Worm (Caenorhabditis elegans): Measurements from ENCODE around the gene Y39B6A.43.
A peak's percentile ranks its signal among the peaks of the same experiment; 100 is the strongest.

Gene Y39B6A.43

DNA sequence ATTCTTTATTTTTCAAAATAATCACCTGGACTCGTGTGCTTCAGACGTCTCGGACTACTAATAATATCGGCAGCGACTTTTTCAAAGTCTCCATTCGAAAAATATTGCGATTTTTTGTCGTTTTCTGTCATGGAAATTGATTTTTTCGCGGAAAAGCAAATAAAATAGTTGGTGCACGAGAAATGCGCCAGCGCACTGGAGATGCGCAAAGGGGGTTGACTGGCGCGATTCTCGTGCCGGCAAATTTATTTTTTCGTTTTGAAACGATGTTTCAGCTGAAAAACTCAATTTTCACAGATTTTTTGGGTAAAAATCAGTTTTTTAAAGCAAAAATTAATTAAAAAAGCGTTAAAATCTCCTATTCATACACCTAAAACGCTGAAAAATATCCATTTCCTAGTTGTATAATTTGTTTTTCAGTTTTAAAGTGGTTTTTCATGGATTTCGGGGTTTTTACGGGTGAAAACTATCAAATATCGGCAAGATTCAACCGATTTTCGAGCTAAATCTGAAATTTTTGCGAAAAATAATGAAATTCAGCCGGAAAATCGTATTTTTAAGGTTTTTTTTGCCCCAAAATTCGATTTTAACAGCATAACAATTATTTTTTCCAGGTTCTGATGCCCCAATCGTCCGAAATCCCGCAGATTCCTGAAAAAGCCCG, 22.7 kb upstream of the Y39B6A.43 start, which contains the start of the genes reps-1 and Y39B6A.37:
Gene reps-1, minus strand, starts transcription at position 263 of the 664 bp plus-strand sequence.
Gene Y39B6A.37, plus strand, starts transcription at position 614 of the 664 bp plus-strand sequence.
- TF ChIP-seq nfya-1 (tag; optimal IDR thresholded peaks at IDR 0.05), result peak; percentile 30
- peak; percentile 14 for TF ChIP-seq tbx-2 (tag; optimal IDR thresholded peaks at IDR 0.05)
- no peak for TF ChIP-seq unc-55 (GFP tag; optimal IDR thresholded peaks at IDR 0.05)
- no peak for TF ChIP-seq ref-2 (tag; optimal IDR thresholded peaks at IDR 0.05)
- TF ChIP-seq elt-2 (tag; optimal IDR thresholded peaks at IDR 0.05), result peak; percentile 42
- TF ChIP-seq ceh-31 (tag; optimal IDR thresholded peaks at IDR 0.05), result peak; percentile 27
- peak; percentile 15 for TF ChIP-seq unc-42 (tag; optimal IDR thresholded peaks at IDR 0.05)
- TF ChIP-seq ceh-30 (tag; optimal IDR thresholded peaks at IDR 0.05), result peak; percentile 81
- TF ChIP-seq ceh-2 (tag; optimal IDR thresholded peaks at IDR 0.05), result no peak

- no peak for TF ChIP-seq pag-3 (tag; optimal IDR thresholded peaks at IDR 0.05; ENCODE audit: borderline replicate concordance)
- TF ChIP-seq madf-2 (tag; optimal IDR thresholded peaks at IDR 0.05), result no peak
- no peak for TF ChIP-seq K02D7.2 (tag; optimal IDR thresholded peaks at IDR 0.05)
- TF ChIP-seq ceh-19 (GFP tag; optimal IDR thresholded peaks at IDR 0.05), result no peak
- TF ChIP-seq ceh-48 (tag; optimal IDR thresholded peaks at IDR 0.05), result peak; percentile 28
- TF ChIP-seq npax-4 (tag; optimal IDR thresholded peaks at IDR 0.05), result no peak
These were observed 18.5 kb upstream of the Y39B6A.43 start for ce11 chrV:18986103-18986502.

DNA sequence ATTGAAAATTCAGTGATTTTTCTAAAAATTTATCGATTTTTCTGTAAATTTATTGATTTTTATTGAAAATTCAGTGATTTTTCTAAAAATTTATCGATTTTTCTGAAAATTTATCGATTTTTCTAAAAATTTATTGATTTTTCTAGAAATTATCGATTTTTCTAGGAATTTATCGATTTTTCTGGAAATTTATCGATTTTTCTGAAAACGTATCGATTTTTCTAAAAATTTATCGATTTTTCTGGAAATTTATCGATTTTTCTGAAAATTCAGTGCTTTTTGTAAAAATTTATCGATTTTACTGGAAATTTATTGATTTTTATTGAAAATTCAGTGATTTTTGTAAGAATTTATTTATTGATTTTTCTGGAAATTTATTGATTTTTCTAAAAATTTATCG, 17.0 kb upstream of the Y39B6A.43 start:
- TF ChIP-seq ceh-48 (tag; optimal IDR thresholded peaks at IDR 0.05), result peak; percentile 68

DNA sequence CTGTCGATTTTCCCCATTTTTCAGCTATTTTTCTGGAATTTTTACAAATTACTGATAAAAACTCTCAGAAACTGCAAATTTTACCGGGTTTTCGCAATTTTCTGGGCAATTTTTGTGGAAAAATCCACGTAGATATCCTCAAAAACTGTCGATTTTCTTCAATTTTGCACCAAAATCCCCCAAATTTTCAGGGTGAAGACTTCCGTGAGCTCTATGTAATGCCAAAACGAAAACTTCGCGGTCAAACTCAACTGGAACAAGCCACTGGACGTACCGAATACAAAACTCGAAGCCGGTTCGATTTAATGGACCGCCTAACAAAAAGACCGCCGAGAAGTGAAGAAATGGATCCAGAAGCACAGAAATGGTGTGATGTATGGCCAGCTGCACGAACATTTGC, 14.1 kb upstream of the Y39B6A.43 start:
- TF ChIP-seq tbx-2 (tag; optimal IDR thresholded peaks at IDR 0.05), result no peak
- TF ChIP-seq ama-1 (optimal IDR thresholded peaks at IDR 0.05), result no peak
- TF ChIP-seq fax-1 (tag; optimal IDR thresholded peaks at IDR 0.05), result no peak
- no peak for TF ChIP-seq nfya-1 (tag; optimal IDR thresholded peaks at IDR 0.05)

DNA sequence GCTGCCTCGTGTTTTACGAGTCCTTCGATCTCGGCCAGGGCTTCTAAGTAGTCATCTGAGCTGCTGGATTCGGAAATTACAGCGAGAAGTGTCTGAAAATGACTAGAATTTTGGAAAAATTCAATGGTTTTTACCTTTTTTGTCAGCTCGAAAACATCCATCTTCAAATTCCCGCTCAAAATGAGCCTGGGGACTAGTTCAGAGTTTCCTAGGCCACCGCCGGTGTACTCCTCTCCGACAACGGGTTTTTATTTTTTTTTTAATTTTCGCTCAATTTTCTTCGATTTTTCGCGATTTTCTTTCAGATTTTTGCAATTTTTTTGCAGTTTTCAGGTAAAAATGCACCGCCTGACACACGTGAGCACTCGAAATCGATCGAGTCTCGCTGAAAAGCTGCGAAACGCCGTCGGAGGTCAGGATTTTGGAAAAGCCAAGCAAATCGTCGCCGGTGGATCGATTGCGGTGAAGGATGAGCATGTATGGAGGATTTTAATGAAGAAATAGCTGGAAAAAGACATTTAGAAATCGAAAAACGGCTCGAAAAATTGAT, 13.4 kb upstream of the Y39B6A.43 start, which contains the start of the genes mrps-35 and sws-1:
Gene mrps-35, plus strand, starts transcription at position 327 of the 550 bp plus-strand sequence.
Gene sws-1, minus strand, starts transcription at position 500 of the 550 bp plus-strand sequence.
- TF ChIP-seq npax-4 (tag; optimal IDR thresholded peaks at IDR 0.05) (no peak), T23F11.4 (GFP tag; optimal IDR thresholded peaks at IDR 0.05) (no peak), pha-2 (tag; optimal IDR thresholded peaks at IDR 0.05) (peak; percentile 65), pag-3 (tag; optimal IDR thresholded peaks at IDR 0.05; ENCODE audit: borderline replicate concordance) (peak; percentile 37), hlh-13 (GFP tag; optimal IDR thresholded peaks at IDR 0.05) (no peak), che-1 (tag; optimal IDR thresholded peaks at IDR 0.05) (no peak), ceh-9 (tag; optimal IDR thresholded peaks at IDR 0.05) (no peak), fax-1 (tag; optimal IDR thresholded peaks at IDR 0.05) (peak; percentile 67), elt-2 (tag; optimal IDR thresholded peaks at IDR 0.05) (peak; percentile 56), ama-1 (optimal IDR thresholded peaks at IDR 0.05) (no peak), elt-4 (tag; optimal IDR thresholded peaks at IDR 0.05) (no peak), odd-2 (tag; optimal IDR thresholded peaks at IDR 0.05) (no peak), eyg-1 (tag; optimal IDR thresholded peaks at IDR 0.05) (peak; percentile 2), F13H6.1 (tag; optimal IDR thresholded peaks at IDR 0.05) (peak; percentile 39), tbx-2 (tag; optimal IDR thresholded peaks at IDR 0.05) (peak; percentile 78), fkh-10 (GFP tag; optimal IDR thresholded peaks at IDR 0.05) (no peak), syd-9 (tag; optimal IDR thresholded peaks at IDR 0.05) (no peak), fkh-6 (tag; optimal IDR thresholded peaks at IDR 0.05) (peak; percentile 26), pax-1 (tag; optimal IDR thresholded peaks at IDR 0.05) (no peak), ceh-6 (GFP tag; optimal IDR thresholded peaks at IDR 0.05) (no peak), nhr-232 (tag; optimal IDR thresholded peaks at IDR 0.05) (no peak), K09A11.1 (tag; optimal IDR thresholded peaks at IDR 0.05; ENCODE audit: insufficient read depth) (no peak), ttx-3 (tag; optimal IDR thresholded peaks at IDR 0.05) (no peak), hlh-15 (tag; optimal IDR thresholded peaks at IDR 0.05) (no peak), unc-55 (GFP tag; optimal IDR thresholded peaks at IDR 0.05) (no peak), K02D7.2 (tag; optimal IDR thresholded peaks at IDR 0.05) (no peak), sox-2 (GFP tag; IDR thresholded peaks at IDR 0.05) (no peak), dve-1 (tag; optimal IDR thresholded peaks at IDR 0.05) (no peak), ceh-22 (tag; optimal IDR thresholded peaks at IDR 0.05) (no peak), sdc-2 (tag; optimal IDR thresholded peaks at IDR 0.05) (peak; percentile 19), ztf-16 (tag; optimal IDR thresholded peaks at IDR 0.05) (peak; percentile 53), lim-6 (tag; optimal IDR thresholded peaks at IDR 0.05) (peak; percentile 73), ceh-48 (tag; optimal IDR thresholded peaks at IDR 0.05) (no peak)

Measured in whole organism, late embryonic.